Fruit fly (Drosophila melanogaster) S2 (cell line): ENCODE results near the gene Atg101.
A peak's percentile ranks its signal among the peaks of the same experiment; 100 is the strongest.

Experiments used
- CG8478 ChIP-seq: fragments of >200 bp; optimal IDR thresholded peaks from 2 replicates; lab custom pipeline; 2018
- CTCF ChIP-seq, 2 experiments: fragments of >200 bp; optimal IDR thresholded peaks; 2 replicates each; lab custom pipeline; 2018

Gene Atg101

dm6 chrX:18791368-18791767, at the start of gene Atg101:
Atg101 (plus strand) TSS chrX:18791668.
- TF ChIP-seq CTCF (optimal IDR thresholded peaks at IDR 0.05; lab: Kevin White, UChicago), result no peak
- no peak for TF ChIP-seq CG8478 (lab: Kevin White, UChicago)

DNA sequence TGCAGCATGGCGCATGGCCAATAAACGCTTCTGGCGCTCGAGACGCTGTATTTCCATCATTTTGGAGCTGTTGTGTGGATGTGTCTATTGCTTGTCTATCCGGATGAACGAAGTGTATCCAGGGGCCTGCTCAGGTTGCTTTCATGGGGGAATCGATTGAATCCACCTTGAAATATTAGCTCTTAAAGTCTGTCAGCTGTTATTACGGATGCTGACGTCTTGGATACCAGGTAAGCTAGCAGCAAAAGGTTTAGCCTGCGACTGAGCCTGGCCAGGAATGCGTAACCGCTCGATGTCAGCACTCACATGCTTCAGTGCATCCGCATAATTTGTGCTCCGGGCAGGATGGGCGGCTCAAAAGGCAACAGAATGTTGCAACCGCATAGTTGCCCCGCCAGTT, 43.3 kb upstream of the Atg101 start, which contains the start of gene CG12609:
Gene CG12609, minus strand, starts transcription at position 101 of the 400 bp plus-strand sequence.
- TF ChIP-seq CG8478 (lab: Kevin White, UChicago) (no peak), CTCF (optimal IDR thresholded peaks at IDR 0.05; lab: Kevin White, UChicago) (no peak)

DNA sequence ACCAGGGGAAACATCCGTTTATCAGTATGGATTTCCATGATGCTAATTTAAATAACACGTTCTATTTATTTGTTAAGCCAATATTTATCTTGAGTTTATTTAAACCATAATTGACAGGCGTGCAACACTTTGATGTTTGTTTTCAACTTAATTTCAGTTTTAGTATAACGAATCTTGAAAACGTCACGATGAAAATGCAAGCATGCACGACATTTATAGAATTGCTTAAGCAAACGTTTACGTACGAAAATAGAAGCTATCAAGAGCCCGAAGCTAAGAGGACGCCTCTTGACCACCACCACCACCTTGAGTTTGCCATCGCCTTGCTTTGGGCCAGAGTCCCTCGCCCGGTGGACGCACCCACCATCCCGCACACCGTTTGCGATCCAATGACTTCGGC, 20.1 kb upstream of the Atg101 start:
- TF ChIP-seq CG8478 (lab: Kevin White, UChicago) (no peak), CTCF (optimal IDR thresholded peaks at IDR 0.05; lab: Kevin White, UChicago) (no peak)

DNA sequence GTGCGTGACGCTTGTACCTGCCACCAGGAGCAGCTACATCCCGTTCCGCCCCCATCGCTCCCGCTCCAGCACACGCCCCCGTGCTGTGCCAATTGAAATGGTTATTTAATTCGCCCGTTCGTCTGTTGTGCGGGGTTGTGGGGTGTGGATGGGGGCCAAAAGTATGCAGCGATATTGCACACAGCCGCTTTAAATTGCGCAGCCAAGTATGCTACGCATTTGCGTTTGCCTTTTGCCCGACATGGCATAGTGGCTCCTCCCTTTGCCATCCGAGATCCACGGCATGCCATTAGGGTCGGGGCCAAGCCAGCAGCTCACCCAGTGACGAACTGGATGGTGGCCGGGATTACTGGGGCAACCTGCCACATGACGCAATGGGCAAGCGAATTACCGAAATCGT, 19.5 kb upstream of the Atg101 start:
- TF ChIP-seq CTCF (optimal IDR thresholded peaks at IDR 0.05; lab: Kevin White, UChicago) (peak; percentile 13 to 40), CG8478 (lab: Kevin White, UChicago) (no peak)

- TF ChIP-seq CTCF (optimal IDR thresholded peaks at IDR 0.05; lab: Kevin White, UChicago) (no peak), CG8478 (lab: Kevin White, UChicago) (no peak)
Observed at dm6 chrX:18773817-18774216, 17.7 kb upstream of the Atg101 start, which contains the start of gene CCKLR-17D3. CCKLR-17D3 (minus strand) TSS chrX:18774027.

DNA sequence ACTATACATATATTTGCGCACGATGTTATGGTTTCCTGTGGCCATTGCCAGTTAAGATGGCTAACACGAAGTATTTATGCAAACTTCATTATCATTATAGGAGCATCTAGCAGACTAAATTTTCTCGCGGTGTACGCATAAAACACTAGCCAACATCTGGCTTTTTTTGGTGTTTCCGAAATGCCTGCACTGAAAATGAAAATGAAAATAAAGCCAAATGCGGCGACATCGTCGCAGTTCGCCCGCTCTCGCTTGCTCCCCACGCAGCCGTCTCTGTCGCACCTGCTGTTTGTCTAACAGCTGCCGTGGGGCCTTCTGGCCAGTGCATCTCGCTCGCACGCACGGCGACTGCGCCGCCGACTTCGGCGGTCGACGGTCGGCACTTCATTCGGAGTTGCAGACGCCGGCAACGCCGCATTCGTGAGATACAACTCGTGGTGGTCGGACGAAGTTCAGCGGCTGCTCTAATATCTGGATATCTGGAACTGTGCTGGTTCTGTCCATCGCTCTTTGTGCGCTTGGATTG, 16.6 kb upstream of the Atg101 start, which contains the start of gene CG6891:
Gene CG6891, plus strand, starts transcription at position 411 of the 526 bp plus-strand sequence.
- peak; percentile 12 to 22 for TF ChIP-seq CTCF (optimal IDR thresholded peaks at IDR 0.05; lab: Kevin White, UChicago)
- no peak for TF ChIP-seq CG8478 (lab: Kevin White, UChicago)

- TF ChIP-seq CG8478 (lab: Kevin White, UChicago), result no peak
- no peak for TF ChIP-seq CTCF (optimal IDR thresholded peaks at IDR 0.05; lab: Kevin White, UChicago)
Observed at dm6 chrX:18775839-18776538, 15.5 kb upstream of the Atg101 start.

DNA sequence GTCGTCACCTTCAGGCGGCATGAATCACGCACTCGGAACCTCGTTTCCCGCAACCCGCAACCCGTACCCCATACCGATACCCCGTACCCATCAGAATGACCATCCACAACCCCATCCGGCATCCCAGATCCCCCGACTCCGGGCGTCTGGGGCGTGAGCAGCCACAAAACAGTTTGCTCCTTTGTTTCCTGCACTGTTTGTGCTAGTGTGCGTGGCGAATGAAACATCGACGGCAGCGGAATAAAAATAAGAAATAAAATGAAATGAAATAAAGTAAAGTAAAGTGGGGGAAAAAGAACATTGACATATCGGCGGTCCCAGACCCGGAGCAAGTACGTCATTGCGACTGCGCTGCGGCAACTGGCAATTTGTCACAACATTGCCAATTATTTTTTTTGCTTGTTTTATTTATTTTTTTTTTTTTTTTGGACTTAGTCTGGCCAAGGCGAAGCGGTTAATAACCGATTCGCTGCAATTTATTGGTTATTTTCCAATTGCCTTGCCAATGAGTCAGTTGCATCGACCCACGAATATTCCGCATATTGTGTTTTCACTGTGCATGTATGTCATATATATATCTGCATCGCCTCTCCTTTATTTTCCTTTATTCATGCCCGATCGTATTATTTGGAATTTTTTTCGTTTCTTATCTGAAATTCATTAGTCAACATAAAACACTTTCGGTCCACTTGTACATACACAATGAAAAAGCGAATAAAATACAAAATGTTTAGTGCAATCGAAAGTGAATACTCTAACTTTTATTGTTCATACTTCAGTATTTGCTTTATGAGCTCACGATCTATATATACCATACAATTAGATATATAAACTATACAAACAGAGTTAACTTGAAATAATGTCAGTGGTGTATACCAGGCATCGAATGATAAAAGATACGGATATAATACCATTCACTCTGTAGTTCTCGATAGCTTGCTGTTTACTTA, 14.2 kb upstream of the Atg101 start:
- TF ChIP-seq CG8478 (lab: Kevin White, UChicago) (no peak), CTCF (optimal IDR thresholded peaks at IDR 0.05; lab: Kevin White, UChicago) (no peak)

- TF ChIP-seq CG8478 (lab: Kevin White, UChicago), result no peak
- no peak for TF ChIP-seq CTCF (optimal IDR thresholded peaks at IDR 0.05; lab: Kevin White, UChicago)
Observed at dm6 chrX:18779662-18780061, 11.8 kb upstream of the Atg101 start.

DNA sequence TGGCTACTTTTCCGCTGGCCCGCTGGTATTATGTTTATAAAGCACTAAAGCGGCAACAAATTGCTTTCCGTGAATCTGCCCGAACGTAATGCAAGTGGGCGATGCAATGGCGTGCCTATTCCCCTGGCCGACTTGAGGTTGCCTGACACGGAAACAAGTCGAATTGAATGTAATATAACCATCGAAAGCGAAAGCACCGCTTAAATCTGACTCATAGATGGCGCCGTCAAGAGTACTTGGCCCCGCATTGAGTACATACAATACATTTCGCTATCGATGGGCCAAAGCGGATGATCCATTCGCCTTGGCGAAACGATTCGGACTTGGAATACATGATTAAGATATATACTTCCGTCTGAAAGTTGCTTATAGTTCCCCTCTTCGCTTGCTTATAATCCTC, 11.2 kb upstream of the Atg101 start:
- TF ChIP-seq CTCF (optimal IDR thresholded peaks at IDR 0.05; lab: Kevin White, UChicago) (peak; percentile 79 to 82), CG8478 (lab: Kevin White, UChicago) (no peak)

DNA sequence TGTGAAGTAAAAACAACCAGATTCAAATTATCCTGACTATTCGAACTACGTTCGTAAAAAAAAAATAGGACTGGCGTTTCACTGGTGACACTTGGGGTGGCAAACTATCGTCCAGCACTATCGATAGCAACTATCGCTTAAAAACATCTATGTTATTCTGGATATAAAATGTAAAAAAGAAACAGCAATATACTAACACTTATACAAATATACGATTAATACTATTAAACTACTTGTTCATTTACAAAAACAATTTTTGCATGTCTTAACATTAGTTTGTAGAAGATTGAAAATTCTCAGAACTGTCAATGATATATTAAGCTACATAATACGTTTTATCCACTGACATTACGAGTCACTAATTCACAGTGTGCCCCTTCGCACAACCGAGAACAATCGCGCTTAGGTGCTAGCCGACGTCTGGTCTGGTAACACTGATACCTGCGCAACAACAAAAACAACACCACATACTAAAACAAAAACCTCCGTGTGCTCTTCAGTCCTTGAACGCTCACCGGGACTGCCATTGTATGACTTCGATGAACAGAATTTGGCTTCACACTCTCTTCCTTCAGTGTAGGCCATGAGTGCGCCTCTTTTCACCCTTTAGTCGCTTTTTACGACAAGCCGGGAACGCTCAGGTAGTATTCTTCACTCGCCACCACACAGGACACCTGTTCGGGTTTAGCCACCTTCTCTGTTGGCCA, 7.9 kb upstream of the Atg101 start, which contains the start of gene CG18259:
Gene CG18259, minus strand, starts transcription at position 78 of the 707 bp plus-strand sequence.
- TF ChIP-seq CTCF (optimal IDR thresholded peaks at IDR 0.05; lab: Kevin White, UChicago), result no peak
- no peak for TF ChIP-seq CG8478 (lab: Kevin White, UChicago)

dm6 chrX:18788143-18788745, 3.2 kb upstream of the Atg101 start, which contains the start of the genes CG6961 and S6KL:
CG6961 (minus strand) TSS chrX:18788210.
S6KL (plus strand) TSS chrX:18788464.
- TF ChIP-seq CTCF (optimal IDR thresholded peaks at IDR 0.05; lab: Kevin White, UChicago), result no peak
- TF ChIP-seq CG8478 (lab: Kevin White, UChicago), result no peak
